Worm (Caenorhabditis elegans) whole organism, L2 larva: ENCODE measurements around the gene str-18.
"Not testable (repeated sequence)": the region's sequence is repeated elsewhere in the genome, so short reads cannot be mapped to it uniquely, and the experiment has no call there.

ENCODE experiments used
- F13H6.1 ChIP-seq: sonication (generic microtip); optimal IDR thresholded peaks from 2 replicates; lab custom pipeline; 2016; ENCODE audit warnings: missing genetic modification characterization, missing compliant biosample characterization
- R02D3.7 ChIP-seq: fragments of 150-350 bp; optimal IDR thresholded peaks from 2 replicates; lab custom pipeline; 2014; ENCODE audit warnings: missing biosample characterization, missing genetic modification characterization
- aly-2 ChIP-seq: fragments of 150-350 bp; optimal IDR thresholded peaks from 2 replicates; lab custom pipeline; 2014; ENCODE audit warnings: missing biosample characterization, missing genetic modification characterization
- ama-1 ChIP-seq: fragments of 150-350 bp; optimal IDR thresholded peaks from 2 replicates; lab custom pipeline; 2018; ENCODE audit warnings: inconsistent platforms
- ceh-82 ChIP-seq: fragments of 150-350 bp; optimal IDR thresholded peaks from 2 replicates; lab custom pipeline; 2014; ENCODE audit warnings: missing biosample characterization, missing genetic modification characterization
- dmd-4 ChIP-seq: sonication (generic microtip); optimal IDR thresholded peaks from 2 replicates; lab custom pipeline; 2017; ENCODE audit warnings: missing biosample characterization, missing genetic modification characterization
- egl-27 ChIP-seq: sonication (generic microtip); optimal IDR thresholded peaks from 3 replicates; lab custom pipeline; 2017; ENCODE audit warnings: missing biosample characterization, missing genetic modification reagents, missing genetic modification characterization
- elt-1 ChIP-seq: fragments of 150-350 bp; optimal IDR thresholded peaks from 2 replicates; lab custom pipeline; 2014; ENCODE audit warnings: missing biosample characterization, missing genetic modification characterization
- fos-1 ChIP-seq: fragments of 150-350 bp; optimal IDR thresholded peaks from 2 replicates; lab custom pipeline; 2014; ENCODE audit warnings: missing biosample characterization, missing genetic modification characterization
- gmeb-1 ChIP-seq: fragments of 150-350 bp; optimal IDR thresholded peaks from 2 replicates; lab custom pipeline; 2014; ENCODE audit warnings: missing biosample characterization, missing genetic modification characterization
- lin-39 ChIP-seq: fragments of 150-350 bp; optimal IDR thresholded peaks from 2 replicates; lab custom pipeline; 2014; ENCODE audit warnings: missing biosample characterization, missing genetic modification reagents, missing genetic modification characterization
- lsy-2 ChIP-seq, 2 experiments: fragments of 150-350 bp in 1 of 2; sonication (generic microtip) in 1 of 2; optimal IDR thresholded peaks; 2 replicates each; lab custom pipeline; 2014 to 2017; ENCODE audit warnings: missing biosample characterization in 2 of 2, missing genetic modification characterization in 2 of 2
- mbf-1 ChIP-seq: sonication (generic microtip); optimal IDR thresholded peaks from 2 replicates; lab custom pipeline; 2017; ENCODE audit warnings: missing biosample characterization, missing genetic modification characterization
- mdl-1 ChIP-seq, 2 experiments: fragments of 150-350 bp in 1 of 2; sonication (generic microtip) in 1 of 2; optimal IDR thresholded peaks; 2 replicates each; lab custom pipeline; 2017; ENCODE audit warnings: missing biosample characterization in 2 of 2, missing genetic modification characterization in 2 of 2
- nhr-10 ChIP-seq: sonication (generic microtip); optimal IDR thresholded peaks from 2 replicates; lab custom pipeline; 2017; ENCODE audit warnings: missing biosample characterization, missing genetic modification characterization
- nhr-129 ChIP-seq: fragments of 150-350 bp; optimal IDR thresholded peaks from 2 replicates; lab custom pipeline; 2014; ENCODE audit warnings: missing biosample characterization, missing genetic modification characterization
- nhr-21 ChIP-seq: fragments of 150-350 bp; optimal IDR thresholded peaks from 2 replicates; lab custom pipeline; 2014; ENCODE audit warnings: missing biosample characterization, missing genetic modification characterization
- nhr-237 ChIP-seq: fragments of 150-350 bp; optimal IDR thresholded peaks from 2 replicates; lab custom pipeline; 2014; ENCODE audit warnings: missing biosample characterization, missing genetic modification characterization
- nhr-25 ChIP-seq: fragments of 150-350 bp; sonication (generic microtip); optimal IDR thresholded peaks from 3 replicates; lab custom pipeline; 2014; ENCODE audit warnings: missing biosample characterization, missing genetic modification characterization
- peb-1 ChIP-seq: fragments of 150-350 bp; optimal IDR thresholded peaks from 2 replicates; lab custom pipeline; 2014; ENCODE audit warnings: missing biosample characterization, missing genetic modification characterization
- sem-4 ChIP-seq: fragments of 150-350 bp; optimal IDR thresholded peaks from 2 replicates; lab custom pipeline; 2014; ENCODE audit warnings: missing biosample characterization, missing genetic modification reagents, missing genetic modification characterization
- skn-1 ChIP-seq: sonication (generic microtip); optimal IDR thresholded peaks from 2 replicates; lab custom pipeline; 2017; ENCODE audit warnings: missing biosample characterization, missing genetic modification characterization
- sma-9 ChIP-seq, 2 experiments: fragments of 150-350 bp in 1 of 2; sonication (generic microtip) in 1 of 2; optimal IDR thresholded peaks; 2 replicates each; lab custom pipeline; 2014 to 2016; ENCODE audit warnings: missing genetic modification characterization in 2 of 2, mild to moderate bottlenecking in 1 of 2, missing biosample characterization in 1 of 2, missing compliant biosample characterization in 1 of 2, missing genetic modification reagents in 1 of 2, moderate library complexity in 1 of 2
- snpc-4 ChIP-seq: fragments of 150-350 bp; optimal IDR thresholded peaks from 2 replicates; lab custom pipeline; 2014; ENCODE audit warnings: missing biosample characterization, missing genetic modification characterization
- unc-39 ChIP-seq: fragments of 150-350 bp; optimal IDR thresholded peaks from 2 replicates; lab custom pipeline; 2014; ENCODE audit warnings: missing biosample characterization, missing genetic modification characterization
- unc-55 ChIP-seq: fragments of 150-350 bp; sonication (generic microtip); optimal IDR thresholded peaks from 3 replicates; lab custom pipeline; 2014; ENCODE audit warnings: missing biosample characterization, missing genetic modification reagents, missing genetic modification characterization
- unc-62 ChIP-seq: fragments of 150-350 bp; optimal IDR thresholded peaks from 2 replicates; lab custom pipeline; 2014; ENCODE audit warnings: missing biosample characterization, missing genetic modification reagents, missing genetic modification characterization
- zag-1 ChIP-seq: fragments of 150-350 bp; optimal IDR thresholded peaks from 2 replicates; lab custom pipeline; 2014; ENCODE audit warnings: missing biosample characterization, missing genetic modification characterization
- ztf-1 ChIP-seq: fragments of 200-800 bp; sonication (Bioruptor generic); conservative IDR thresholded peaks from 2 replicates; pipeline ENCODE4 v1.3.6; 2022; ENCODE audit warnings: missing genetic modification characterization, missing compliant biosample characterization
- ztf-11 ChIP-seq: sonication (generic microtip); optimal IDR thresholded peaks from 2 replicates; lab custom pipeline; 2017; ENCODE audit warnings: missing biosample characterization, missing genetic modification characterization
- ztf-4 ChIP-seq: fragments of 150-350 bp; optimal IDR thresholded peaks from 2 replicates; lab custom pipeline; 2014; ENCODE audit warnings: missing biosample characterization, missing genetic modification characterization

str-18 gene

ce11 chrV:15766122-15766594 is 24.4 kb upstream of the str-18 start, which contains the start of the genes haf-3 and F57A10.2 (continued):
- peak; percentile 78 for TF ChIP-seq ceh-82 (tag; lab: Kevin White, UChicago)
- TF ChIP-seq unc-62 (GFP tag; lab: Kevin White, UChicago) = peak; percentile 33
- TF ChIP-seq nhr-237 = peak; percentile 80
- no peak for TF ChIP-seq ztf-11 (tag; lab: Kevin White, UChicago)
- peak; percentile 81 for TF ChIP-seq nhr-10 (tag; lab: Kevin White, UChicago)
- peak; percentile 41 for TF ChIP-seq dmd-4 (tag; lab: Kevin White, UChicago)
- TF ChIP-seq ztf-1 = no peak
- TF ChIP-seq sem-4 = peak; percentile 83
- TF ChIP-seq aly-2 (tag; lab: Kevin White, UChicago) = no peak
- TF ChIP-seq nhr-21 (tag; lab: Kevin White, UChicago) = peak; percentile 87
- TF ChIP-seq unc-39 (tag; lab: Kevin White, UChicago) = no peak
- TF ChIP-seq unc-55 (GFP tag; lab: Kevin White, UChicago) = peak; percentile 94
- peak; percentile 78 for TF ChIP-seq nhr-129
- peak; percentile 95 for TF ChIP-seq sma-9 (GFP tag; optimal IDR thresholded peaks at IDR 0.05; lab: Kevin White, UChicago)
- TF ChIP-seq sma-9 (tag; optimal IDR thresholded peaks at IDR 0.05; lab: Kevin White, UChicago) = no peak
- TF ChIP-seq fos-1 (tag; lab: Kevin White, UChicago) = peak; percentile 57
- TF ChIP-seq skn-1 (tag; lab: Kevin White, UChicago) = no peak
- peak in 1 of 2 experiments; percentile 19 for TF ChIP-seq mdl-1 (tag; optimal IDR thresholded peaks at IDR 0.05; lab: Kevin White, UChicago)
- TF ChIP-seq, all 48 proteins: peak for 33

- TF ChIP-seq ceh-82 (tag; lab: Kevin White, UChicago) (no peak), ztf-1 (no peak), dmd-4 (tag; lab: Kevin White, UChicago) (no peak), gmeb-1 (tag; lab: Kevin White, UChicago) (no peak), unc-62 (GFP tag; lab: Kevin White, UChicago) (no peak), zag-1 (tag; lab: Kevin White, UChicago) (no peak), lsy-2 (tag; optimal IDR thresholded peaks at IDR 0.05; lab: Kevin White, UChicago) (no peak), unc-39 (tag; lab: Kevin White, UChicago) (no peak), ama-1 (no peak), elt-1 (tag; lab: Kevin White, UChicago) (no peak), ztf-4 (no peak), nhr-25 (no peak), F13H6.1 (tag; lab: Kevin White, UChicago) (no peak), nhr-10 (tag; lab: Kevin White, UChicago) (no peak), R02D3.7 (tag; lab: Kevin White, UChicago) (no peak), nhr-237 (no peak)
Measured at ce11 chrV:15758449-15758848, 16.7 kb upstream of the str-18 start, which contains the start of gene str-9. Gene str-9, plus strand, starts transcription at chrV:15758749.

DNA sequence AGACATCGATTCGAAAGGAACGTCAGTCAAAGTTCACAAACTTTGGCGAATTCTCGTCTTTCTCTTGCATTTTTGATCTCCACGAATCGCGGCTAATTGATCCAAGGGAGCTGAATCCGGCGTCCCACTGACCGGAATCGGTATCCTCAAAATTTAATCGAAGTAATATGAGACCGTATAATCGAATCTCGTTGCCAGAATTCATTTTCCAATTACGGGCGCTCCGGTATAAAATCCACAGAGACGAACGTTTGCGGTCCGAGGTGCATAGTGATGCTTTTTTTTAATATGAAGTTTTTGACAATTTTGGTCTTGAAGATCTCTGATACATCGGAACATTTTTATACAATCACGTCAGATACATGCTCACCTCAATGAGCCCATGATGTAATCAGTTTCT is 15.9 kb upstream of the str-18 start:
- no peak for TF ChIP-seq sma-9 (GFP tag; optimal IDR thresholded peaks at IDR 0.05; lab: Kevin White, UChicago)
- no peak for TF ChIP-seq sma-9 (tag; optimal IDR thresholded peaks at IDR 0.05; lab: Kevin White, UChicago)
- TF ChIP-seq peb-1 (tag; lab: Kevin White, UChicago) = no peak
- no peak for TF ChIP-seq elt-1 (tag; lab: Kevin White, UChicago)
- no peak for TF ChIP-seq snpc-4 (tag; lab: Kevin White, UChicago)
- TF ChIP-seq mbf-1 (tag; lab: Kevin White, UChicago) = no peak
- no peak for TF ChIP-seq nhr-129
- TF ChIP-seq egl-27 = no peak
- TF ChIP-seq nhr-10 (tag; lab: Kevin White, UChicago) = no peak
- no peak for TF ChIP-seq lin-39 (tag; lab: Kevin White, UChicago)

- TF ChIP-seq nhr-10 (tag; lab: Kevin White, UChicago); aly-2 (tag; lab: Kevin White, UChicago); unc-55 (GFP tag; lab: Kevin White, UChicago): not testable (repeated sequence)
Measured at ce11 chrV:15754731-15755130, 13.0 kb upstream of the str-18 start, which contains the start of gene str-8. Gene str-8, plus strand, starts transcription at chrV:15755031.

DNA sequence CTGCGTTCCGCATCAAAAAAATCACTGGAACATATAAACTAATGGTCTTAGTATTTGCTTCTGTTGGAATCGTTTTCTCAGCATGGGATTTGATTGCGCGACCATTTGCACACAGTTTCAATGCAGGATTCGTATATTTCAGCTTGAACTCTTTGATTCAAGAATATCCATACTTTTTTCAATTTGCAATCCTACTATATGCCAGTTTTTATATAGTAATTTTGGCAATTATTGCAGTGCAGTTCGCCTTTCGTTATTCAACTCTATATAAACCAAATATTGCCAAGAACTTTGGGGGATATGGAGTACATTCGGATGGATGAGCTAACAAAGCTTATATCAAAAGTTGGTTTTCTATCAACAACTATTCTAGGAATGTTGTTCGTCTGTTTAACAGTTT is 11.2 kb upstream of the str-18 start, which contains the start of gene str-5:
Gene str-5 (plus strand): TSS at position 301 of the 400 bp plus-strand sequence.
- TF ChIP-seq ztf-1; sma-9 (GFP tag; optimal IDR thresholded peaks at IDR 0.05; lab: Kevin White, UChicago); sma-9 (tag; optimal IDR thresholded peaks at IDR 0.05; lab: Kevin White, UChicago); snpc-4 (tag; lab: Kevin White, UChicago): not testable (repeated sequence)
